Fruit fly (Drosophila melanogaster): ENCODE measurements around the gene CG13318.

The CG13318 gene

DNA sequence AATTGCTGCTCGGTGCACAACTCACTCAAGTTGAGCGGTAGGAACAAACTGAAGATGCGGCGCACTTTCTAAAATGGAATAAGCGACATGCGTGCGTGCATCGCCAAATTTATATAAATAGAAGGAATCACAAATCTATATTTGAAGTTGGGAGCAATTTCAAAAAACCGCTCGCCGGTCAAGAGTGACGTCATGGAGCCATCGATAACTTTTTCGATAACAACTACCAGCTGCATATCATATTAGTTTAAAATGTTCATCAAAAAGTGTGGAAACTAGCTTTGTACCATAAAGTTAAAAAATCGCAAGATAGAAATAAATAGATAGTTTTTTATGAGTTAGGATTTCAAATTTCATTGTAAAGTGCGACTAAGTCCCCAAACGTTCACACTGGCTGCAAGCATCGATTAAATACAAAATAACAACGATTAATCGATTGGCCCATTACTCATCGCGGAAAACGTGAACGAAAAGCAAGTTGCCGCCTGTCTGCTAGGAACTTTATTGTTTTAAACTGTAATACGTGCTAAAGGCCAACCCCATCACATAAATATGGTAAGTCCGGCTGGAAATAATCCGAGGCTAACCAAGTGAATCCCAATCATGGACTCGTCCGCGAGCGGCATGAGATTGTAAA is 28.8 kb upstream of the CG13318 start, which contains the start of the genes Pif1A, Pif1B and CCT7:
Pif1A (minus strand) TSS at position 51 of the 637 bp plus-strand sequence.
Pif1B (minus strand) TSS at position 51 of the 637 bp plus-strand sequence.
CCT7 (plus strand) TSS at position 439 of the 637 bp plus-strand sequence.
- TF ChIP-seq CG15710 (tag; optimal IDR thresholded peaks at IDR 0.05) = no peak

dm6 chr3R:8799866-8800265 is 27.4 kb upstream of the CG13318 start:
- TF ChIP-seq Pif1B (GFP tag; optimal IDR thresholded peaks at IDR 0.05) = no peak
- TF ChIP-seq CG4496 (GFP tag; IDR thresholded peaks at IDR 0.05) = 0 out of 3 replicates have a peak, but pooled peaks have one; percentile 25
- 0 out of 2 replicates have a peak, but pooled peaks have one; percentile 22 for TF ChIP-seq CG12605 (GFP tag; IDR thresholded peaks at IDR 0.05)

DNA sequence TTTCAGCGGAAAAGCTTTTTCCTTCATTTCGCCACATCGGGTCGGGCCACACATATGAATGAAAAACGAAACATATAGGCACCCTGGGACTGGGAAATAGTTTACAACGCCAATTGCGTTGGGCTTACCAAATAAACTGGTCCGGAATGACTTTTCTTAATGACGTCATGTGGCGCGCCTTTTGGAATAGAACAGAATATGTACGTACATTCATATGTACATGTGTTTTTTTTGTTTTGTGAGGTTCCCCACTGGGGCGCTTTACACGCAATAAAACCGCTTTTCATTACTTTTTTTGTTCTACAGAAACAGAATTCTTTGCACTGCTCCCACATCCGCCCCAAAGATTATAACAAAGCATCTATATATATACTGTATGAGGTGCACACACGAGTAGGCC is 25.8 kb upstream of the CG13318 start:
- TF ChIP-seq CG9948 (tag; optimal IDR thresholded peaks at IDR 0.05) = no peak
- no peak for TF ChIP-seq CG8301 (tag; optimal IDR thresholded peaks at IDR 0.05)
- TF ChIP-seq D1 (tag; optimal IDR thresholded peaks at IDR 0.05) = no peak
- TF ChIP-seq fd96Ca (GFP tag; IDR thresholded peaks at IDR 0.05) = no peak
- TF ChIP-seq Pif1B (GFP tag; optimal IDR thresholded peaks at IDR 0.05) = no peak
- no peak for TF ChIP-seq CG10348 (GFP tag; IDR thresholded peaks at IDR 0.05)
- TF ChIP-seq gl (tag; optimal IDR thresholded peaks at IDR 0.05) = no peak
- no peak for TF ChIP-seq Snoo (tag; optimal IDR thresholded peaks at IDR 0.05)
- TF ChIP-seq CG32121 (GFP tag; IDR thresholded peaks at IDR 0.05) = no peak
- TF ChIP-seq CG15710 (tag; optimal IDR thresholded peaks at IDR 0.05) = no peak
- TF ChIP-seq Ets98B (GFP tag; IDR thresholded peaks at IDR 0.05) = no peak
- TF ChIP-seq CG17806 (tag; optimal IDR thresholded peaks at IDR 0.05) = no peak

- TF ChIP-seq CG15710 (tag; optimal IDR thresholded peaks at IDR 0.05) (no peak), fd96Ca (GFP tag; IDR thresholded peaks at IDR 0.05) (no peak), CG4496 (GFP tag; IDR thresholded peaks at IDR 0.05) (no peak), CG13204 (GFP tag; optimal IDR thresholded peaks at IDR 0.05) (no peak), CG34367 (tag; optimal IDR thresholded peaks at IDR 0.05) (no peak), CG8159 (tag; optimal IDR thresholded peaks at IDR 0.05) (no peak), Pif1A (GFP tag; optimal IDR thresholded peaks at IDR 0.05) (no peak), CG14655 (GFP tag; optimal IDR thresholded peaks at IDR 0.05) (no peak)
These were observed 21.9 kb upstream of the CG13318 start, which contains the start of gene Ir85a for dm6 chr3R:8794384-8794783. TSS of gene Ir85a (plus strand) at chr3R:8794684.

DNA sequence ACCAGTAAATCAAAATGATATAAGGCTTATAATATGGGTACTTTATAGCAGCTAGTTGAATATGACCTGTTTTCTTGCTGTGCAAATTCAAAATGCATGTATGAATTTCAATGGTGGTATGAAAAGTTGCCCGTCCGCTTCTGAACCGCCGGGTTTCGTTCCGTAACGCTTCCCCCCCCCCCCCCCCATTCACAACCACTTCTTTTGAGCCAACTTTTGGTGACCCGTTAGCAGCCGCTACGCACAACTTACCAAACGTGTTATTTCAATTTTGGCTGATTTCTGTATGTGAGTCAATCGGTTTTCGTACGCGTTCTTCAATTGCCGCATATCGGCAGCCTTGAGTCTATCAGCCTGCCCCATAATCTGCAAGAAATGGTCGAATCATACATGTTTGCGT is 21.2 kb upstream of the CG13318 start:
- no peak for TF ChIP-seq Snoo (tag; optimal IDR thresholded peaks at IDR 0.05)
- TF ChIP-seq CG14655 (GFP tag; optimal IDR thresholded peaks at IDR 0.05) = no peak
- 0 out of 3 replicates have a peak, but pooled peaks have one; percentile 17 for TF ChIP-seq fd96Ca (GFP tag; IDR thresholded peaks at IDR 0.05)
- TF ChIP-seq rn (GFP tag; IDR thresholded peaks at IDR 0.05) = no peak
- no peak for TF ChIP-seq Pif1B (GFP tag; optimal IDR thresholded peaks at IDR 0.05)
- TF ChIP-seq Ets98B (GFP tag; IDR thresholded peaks at IDR 0.05) = no peak
- peak; percentile 19 for TF ChIP-seq CG13204 (GFP tag; optimal IDR thresholded peaks at IDR 0.05)
- no peak for TF ChIP-seq CG15710 (tag; optimal IDR thresholded peaks at IDR 0.05)
- no peak for TF ChIP-seq CG12605 (GFP tag; IDR thresholded peaks at IDR 0.05)
- TF ChIP-seq CG32121 (GFP tag; IDR thresholded peaks at IDR 0.05) = no peak
- no peak for TF ChIP-seq CG17806 (tag; optimal IDR thresholded peaks at IDR 0.05)
- no peak for TF ChIP-seq EcR (GFP tag; optimal IDR thresholded peaks at IDR 0.05)

- peak; percentile 63 for TF ChIP-seq Ets98B (GFP tag; IDR thresholded peaks at IDR 0.05)
- TF ChIP-seq Pif1B (GFP tag; optimal IDR thresholded peaks at IDR 0.05) = peak; percentile 82
- peak; percentile 73 for TF ChIP-seq Pif1A (GFP tag; optimal IDR thresholded peaks at IDR 0.05)
- no peak for TF ChIP-seq Snoo (tag; optimal IDR thresholded peaks at IDR 0.05)
- no peak for TF ChIP-seq D1 (tag; optimal IDR thresholded peaks at IDR 0.05)
- TF ChIP-seq rn (GFP tag; IDR thresholded peaks at IDR 0.05) = no peak
- peak; percentile 50 for TF ChIP-seq CG8159 (tag; optimal IDR thresholded peaks at IDR 0.05)
- peak; percentile 52 for TF ChIP-seq CG34367 (tag; optimal IDR thresholded peaks at IDR 0.05)
- TF ChIP-seq CG17806 (tag; optimal IDR thresholded peaks at IDR 0.05) = peak; percentile 31
- TF ChIP-seq gl (tag; optimal IDR thresholded peaks at IDR 0.05) = peak; percentile 79
- TF ChIP-seq CG9948 (tag; optimal IDR thresholded peaks at IDR 0.05) = peak; percentile 17
- TF ChIP-seq CG4496 (GFP tag; IDR thresholded peaks at IDR 0.05) = peak; percentile 65
- TF ChIP-seq CG15710 (tag; optimal IDR thresholded peaks at IDR 0.05) = peak; percentile 34
- TF ChIP-seq CG10348 (GFP tag; IDR thresholded peaks at IDR 0.05) = no peak
- peak; percentile 69 for TF ChIP-seq CG14655 (GFP tag; optimal IDR thresholded peaks at IDR 0.05)
- peak; percentile 48 for TF ChIP-seq EcR (GFP tag; optimal IDR thresholded peaks at IDR 0.05)
- peak; percentile 95 for TF ChIP-seq CG13204 (GFP tag; optimal IDR thresholded peaks at IDR 0.05)
- peak; percentile 83 for TF ChIP-seq CG12605 (GFP tag; IDR thresholded peaks at IDR 0.05)
- peak; percentile 55 for TF ChIP-seq CG8301 (tag; optimal IDR thresholded peaks at IDR 0.05)
- TF ChIP-seq CG32121 (GFP tag; IDR thresholded peaks at IDR 0.05) = no peak
- 0 out of 3 replicates have a peak, but pooled peaks have one; percentile 52 for TF ChIP-seq fd96Ca (GFP tag; IDR thresholded peaks at IDR 0.05)
These were observed 20.1 kb upstream of the CG13318 start for dm6 chr3R:8792463-8793175.

Data from whole organism, pupa.